Worm (Caenorhabditis elegans) whole organism, midembryonic: ENCODE data around the gene VC5.2.

ENCODE experiments used
- T22C8.4 ChIP-seq: fragments of 200-800 bp; sonication (Bioruptor generic); IDR thresholded peaks from 2 replicates; pipeline ENCODE4 v1.3.6; 2022; ENCODE audit warnings: missing genetic modification characterization, missing compliant biosample characterization
- cog-1 ChIP-seq: sonication (generic microtip); optimal IDR thresholded peaks from 2 replicates; lab custom pipeline; 2016; ENCODE audit warnings: missing genetic modification characterization, missing compliant biosample characterization
- flt-1 ChIP-seq: fragments of 200-800 bp; sonication (Bioruptor generic); IDR thresholded peaks from 2 replicates; pipeline ENCODE4 v1.3.6; 2022; ENCODE audit warnings: missing genetic modification characterization, missing compliant biosample characterization
- klf-2 ChIP-seq: fragments of 200-800 bp; sonication (Bioruptor generic); conservative IDR thresholded peaks from 2 replicates; pipeline ENCODE4 v1.3.6; 2022; ENCODE audit warnings: missing genetic modification reagents, missing genetic modification characterization, missing compliant biosample characterization
- med-1 ChIP-seq: sonication (generic microtip); optimal IDR thresholded peaks from 2 replicates; lab custom pipeline; 2017; ENCODE audit warnings: missing genetic modification characterization, mild to moderate bottlenecking, missing compliant biosample characterization, antibody characterized with exemption, missing genetic modification reagents; ENCODE audit not compliant: insufficient read depth
- ref-1 ChIP-seq: fragments of 200-800 bp; sonication (Bioruptor generic); conservative IDR thresholded peaks from 2 replicates; pipeline ENCODE4 v1.3.6; 2022; ENCODE audit warnings: missing genetic modification reagents, missing genetic modification characterization, missing compliant biosample characterization
- tab-1 ChIP-seq: fragments of 200-800 bp; sonication (Bioruptor generic); IDR thresholded peaks from 2 replicates; pipeline ENCODE4 v1.3.6; 2022; ENCODE audit warnings: missing genetic modification characterization, missing compliant biosample characterization
- ztf-23 ChIP-seq: fragments of 200-800 bp; sonication (Bioruptor generic); IDR thresholded peaks from 2 replicates; pipeline ENCODE4 v1.3.6; 2022; ENCODE audit warnings: missing genetic modification reagents, missing genetic modification characterization, missing compliant biosample characterization
- ztf-29 ChIP-seq: fragments of 200-800 bp; sonication (Bioruptor generic); IDR thresholded peaks from 2 replicates; pipeline ENCODE4 v1.3.6; 2022; ENCODE audit warnings: missing genetic modification reagents, missing genetic modification characterization, missing compliant biosample characterization

The VC5.2 gene

DNA sequence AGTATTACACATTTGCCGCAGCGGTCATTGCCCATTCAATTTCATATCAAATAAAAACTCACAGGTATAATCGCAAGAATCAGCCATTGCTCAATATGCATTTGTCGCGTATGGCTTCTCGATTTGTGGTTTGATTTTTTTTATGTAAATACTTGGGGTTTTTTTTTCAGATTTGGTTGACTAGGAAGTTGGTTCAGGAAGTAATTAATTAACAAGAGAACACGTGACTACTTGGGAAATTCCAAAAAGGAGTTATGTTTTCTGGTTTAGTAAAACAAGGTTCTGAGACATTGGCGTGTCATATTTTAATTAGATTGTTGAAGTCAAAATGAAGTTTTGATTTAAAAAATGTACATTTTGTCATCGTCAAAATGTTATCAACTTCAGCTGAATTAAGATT is 45.2 kb downstream of the VC5.2 start, which contains the start of gene srx-36:
TSS of gene srx-36 (minus strand) at position 101 of the 400 bp plus-strand sequence.
- TF ChIP-seq tab-1 (GFP tag; lab: Robert Waterston, UW): no peak
- no peak for TF ChIP-seq ztf-29 (GFP tag; lab: Robert Waterston, UW)
- TF ChIP-seq flt-1 (GFP tag; lab: Robert Waterston, UW): no peak
- TF ChIP-seq ztf-23: no peak
- TF ChIP-seq cog-1: no peak
- TF ChIP-seq ref-1 (GFP tag; lab: Robert Waterston, UW): no peak
- TF ChIP-seq med-1 (GFP tag; lab: Kevin White, UChicago): no peak
- TF ChIP-seq T22C8.4 (GFP tag; lab: Robert Waterston, UW): no peak
- TF ChIP-seq klf-2 (GFP tag; lab: Robert Waterston, UW): no peak

DNA sequence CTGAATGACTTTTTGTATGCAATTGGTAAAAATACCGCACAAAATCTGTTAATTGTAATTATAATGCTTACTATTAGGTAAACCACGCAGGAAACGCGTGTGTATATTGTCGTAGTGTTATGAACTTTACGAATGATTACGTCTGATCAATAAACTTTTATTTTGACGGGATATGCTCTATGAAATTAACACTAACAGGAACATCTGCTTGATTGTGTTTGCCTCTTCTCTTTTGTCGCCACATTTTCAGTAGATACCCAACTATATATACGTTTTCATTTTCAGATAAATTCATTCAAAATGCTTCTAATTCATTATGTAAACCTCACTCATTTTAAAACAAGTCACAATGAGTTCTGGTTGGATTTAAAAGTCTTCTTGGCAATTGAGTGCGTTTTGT is 46.5 kb downstream of the VC5.2 start, which contains the start of gene sre-10:
TSS of gene sre-10 (plus strand) at position 301 of the 400 bp plus-strand sequence.
- TF ChIP-seq T22C8.4 (GFP tag; lab: Robert Waterston, UW) (no peak), tab-1 (GFP tag; lab: Robert Waterston, UW) (no peak), flt-1 (GFP tag; lab: Robert Waterston, UW) (no peak), med-1 (GFP tag; lab: Kevin White, UChicago) (no peak), ref-1 (GFP tag; lab: Robert Waterston, UW) (no peak), klf-2 (GFP tag; lab: Robert Waterston, UW) (no peak), ztf-29 (GFP tag; lab: Robert Waterston, UW) (no peak), cog-1 (no peak), ztf-23 (no peak)

ce11 chrV:7133963-7134362 is 48.2 kb downstream of the VC5.2 start, which contains the start of gene F10D2.16:
Gene F10D2.16 (plus strand): TSS chrV:7134263.
- no peak for TF ChIP-seq T22C8.4 (GFP tag; lab: Robert Waterston, UW)
- no peak for TF ChIP-seq ref-1 (GFP tag; lab: Robert Waterston, UW)
- no peak for TF ChIP-seq tab-1 (GFP tag; lab: Robert Waterston, UW)
- no peak for TF ChIP-seq med-1 (GFP tag; lab: Kevin White, UChicago)
- TF ChIP-seq cog-1: no peak
- TF ChIP-seq ztf-23: no peak
- TF ChIP-seq flt-1 (GFP tag; lab: Robert Waterston, UW): no peak
- TF ChIP-seq ztf-29 (GFP tag; lab: Robert Waterston, UW): no peak
- no peak for TF ChIP-seq klf-2 (GFP tag; lab: Robert Waterston, UW)

DNA sequence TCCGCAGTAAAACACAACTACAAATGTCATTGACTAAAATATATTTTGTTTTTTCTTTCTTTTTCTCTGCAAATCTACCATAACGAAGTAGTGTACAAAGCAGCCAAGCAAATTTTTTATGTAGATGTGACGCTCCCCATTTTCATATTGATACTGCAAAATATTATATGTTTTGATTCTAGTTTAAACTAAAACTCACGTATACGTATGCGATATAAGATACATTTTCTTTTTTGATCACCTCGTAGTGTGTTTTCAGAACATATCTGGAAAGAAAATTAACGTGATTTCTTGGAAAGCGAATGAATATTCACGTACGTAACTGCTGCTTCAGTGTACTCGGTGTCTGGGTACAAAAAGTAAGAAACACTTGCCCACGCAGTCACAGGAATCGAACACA is 51.1 kb downstream of the VC5.2 start:
- no peak for TF ChIP-seq ztf-23
- TF ChIP-seq T22C8.4 (GFP tag; lab: Robert Waterston, UW): no peak
- TF ChIP-seq ztf-29 (GFP tag; lab: Robert Waterston, UW): no peak
- no peak for TF ChIP-seq med-1 (GFP tag; lab: Kevin White, UChicago)
- TF ChIP-seq ref-1 (GFP tag; lab: Robert Waterston, UW): no peak
- TF ChIP-seq klf-2 (GFP tag; lab: Robert Waterston, UW): no peak
- TF ChIP-seq flt-1 (GFP tag; lab: Robert Waterston, UW): no peak

ce11 chrV:7138320-7138719 is 52.6 kb downstream of the VC5.2 start, which contains the start of gene str-112:
Gene str-112 (minus strand): TSS chrV:7138420.
- TF ChIP-seq klf-2 (GFP tag; lab: Robert Waterston, UW) (no peak), tab-1 (GFP tag; lab: Robert Waterston, UW) (no peak), cog-1 (no peak), ztf-23 (no peak), ref-1 (GFP tag; lab: Robert Waterston, UW) (no peak), ztf-29 (GFP tag; lab: Robert Waterston, UW) (no peak), flt-1 (GFP tag; lab: Robert Waterston, UW) (no peak), med-1 (GFP tag; lab: Kevin White, UChicago) (no peak), T22C8.4 (GFP tag; lab: Robert Waterston, UW) (no peak)
